Fruit fly (Drosophila melanogaster) whole organism, pupa: Measurements from ENCODE around the gene Rab3GAP1.
A peak's percentile ranks its signal among the peaks of the same experiment; 100 is the strongest.

Source experiments
- CG10348 ChIP-seq: fragments of 200-800 bp; sonication (Bioruptor generic); IDR thresholded peaks from 2 replicates; pipeline ENCODE4 v1.3.6; 2022; ENCODE audit warnings: missing biosample characterization, missing genetic modification characterization
- CG12605 ChIP-seq: fragments of 200-800 bp; sonication (Bioruptor generic); IDR thresholded peaks from 2 replicates; pipeline ENCODE4 v1.3.6; 2022; ENCODE audit warnings: missing biosample characterization, missing genetic modification characterization
- CG13204 ChIP-seq: fragments of 200-800 bp; sonication (Bioruptor generic); optimal IDR thresholded peaks from 2 replicates; lab custom pipeline; 2018; ENCODE audit warnings: missing biosample characterization, mild to moderate bottlenecking, missing genetic modification characterization, moderate library complexity
- CG14655 ChIP-seq: fragments of 200-800 bp; sonication (Bioruptor generic); optimal IDR thresholded peaks from 3 replicates; lab custom pipeline; 2017; ENCODE audit warnings: mild to moderate bottlenecking, missing biosample characterization, missing genetic modification reagents, missing genetic modification characterization
- CG15710 ChIP-seq: fragments of 200-800 bp; sonication (Bioruptor generic); optimal IDR thresholded peaks from 2 replicates; lab custom pipeline; 2018; ENCODE audit warnings: missing biosample characterization, mild to moderate bottlenecking, missing genetic modification characterization, moderate library complexity
- CG17806 ChIP-seq: fragments of 200-800 bp; sonication (Bioruptor generic); optimal IDR thresholded peaks from 2 replicates; lab custom pipeline; 2018; ENCODE audit warnings: missing biosample characterization, mild to moderate bottlenecking, missing genetic modification characterization, moderate library complexity
- CG32121 ChIP-seq: fragments of 200-800 bp; sonication (Bioruptor generic); IDR thresholded peaks from 2 replicates; pipeline ENCODE4 v1.3.6; 2022; ENCODE audit warnings: missing biosample characterization, missing genetic modification characterization
- CG34367 ChIP-seq: fragments of 200-800 bp; sonication (Bioruptor generic); optimal IDR thresholded peaks from 2 replicates; lab custom pipeline; 2018; ENCODE audit warnings: missing biosample characterization, mild to moderate bottlenecking, missing genetic modification characterization
- CG4496 ChIP-seq: fragments of 200-800 bp; sonication (Bioruptor generic); IDR thresholded peaks from 3 replicates; pipeline ENCODE4 v1.3.6; 2022; ENCODE audit warnings: missing biosample characterization, missing genetic modification characterization
- CG8159 ChIP-seq: fragments of 200-800 bp; sonication (Bioruptor generic); optimal IDR thresholded peaks from 3 replicates; lab custom pipeline; 2018; ENCODE audit warnings: missing biosample characterization, mild to moderate bottlenecking, missing genetic modification characterization, moderate library complexity
- CG8301 ChIP-seq: fragments of 200-800 bp; sonication (Bioruptor generic); optimal IDR thresholded peaks from 2 replicates; lab custom pipeline; 2018; ENCODE audit warnings: missing biosample characterization, mild to moderate bottlenecking, missing genetic modification characterization
- CG9948 ChIP-seq: fragments of 200-800 bp; sonication (Bioruptor generic); optimal IDR thresholded peaks from 2 replicates; lab custom pipeline; 2018; ENCODE audit warnings: missing biosample characterization, mild to moderate bottlenecking, missing genetic modification characterization, moderate library complexity
- D1 ChIP-seq: fragments of 200-800 bp; sonication (Bioruptor generic); optimal IDR thresholded peaks from 2 replicates; lab custom pipeline; 2018; ENCODE audit warnings: missing biosample characterization, mild to moderate bottlenecking, missing genetic modification characterization, moderate library complexity
- EcR ChIP-seq: fragments of 200-800 bp; sonication (Bioruptor generic); optimal IDR thresholded peaks from 3 replicates; lab custom pipeline; 2019; ENCODE audit warnings: missing biosample characterization, missing genetic modification characterization, mild to moderate bottlenecking, moderate library complexity, missing genetic modification reagents
- Ets98B ChIP-seq: fragments of 200-800 bp; sonication (Bioruptor generic); IDR thresholded peaks from 2 replicates; pipeline ENCODE4 v1.3.6; 2022; ENCODE audit warnings: missing biosample characterization, missing genetic modification characterization
- Pif1A ChIP-seq: fragments of 200-800 bp; sonication (Bioruptor generic); optimal IDR thresholded peaks from 3 replicates; lab custom pipeline; 2016; ENCODE audit warnings: missing biosample characterization, missing genetic modification characterization
- Pif1B ChIP-seq: fragments of 200-800 bp; sonication (Bioruptor generic); optimal IDR thresholded peaks from 3 replicates; lab custom pipeline; 2016; ENCODE audit warnings: missing biosample characterization, missing genetic modification characterization
- Snoo ChIP-seq: fragments of 200-800 bp; sonication (Bioruptor generic); optimal IDR thresholded peaks from 3 replicates; lab custom pipeline; 2017; ENCODE audit warnings: missing biosample characterization, mild to moderate bottlenecking, missing genetic modification characterization, inconsistent platforms
- fd96Ca ChIP-seq: fragments of 200-800 bp; sonication (Bioruptor generic); IDR thresholded peaks from 3 replicates; pipeline ENCODE4 v1.3.6; 2022; ENCODE audit warnings: missing biosample characterization, missing genetic modification characterization
- gl ChIP-seq: fragments of 200-800 bp; sonication (Bioruptor generic); optimal IDR thresholded peaks from 2 replicates; lab custom pipeline; 2018; ENCODE audit warnings: missing biosample characterization, mild to moderate bottlenecking, missing genetic modification characterization
- rn ChIP-seq: fragments of 200-800 bp; sonication (Bioruptor generic); IDR thresholded peaks from 2 replicates; pipeline ENCODE4 v1.3.6; 2022; ENCODE audit warnings: missing biosample characterization, missing genetic modification characterization

The Rab3GAP1 gene

dm6 chr2L:1638650-1639549, 27.9 kb upstream of the Rab3GAP1 start:
- TF ChIP-seq CG14655 (GFP tag; lab: Kevin White, UChicago): peak; percentile 81
- TF ChIP-seq D1 (tag; lab: Kevin White, UChicago): no peak
- peak; percentile 66 for TF ChIP-seq CG9948 (tag; lab: Kevin White, UChicago)
- TF ChIP-seq Snoo (tag; lab: Kevin White, UChicago): no peak
- TF ChIP-seq rn (GFP tag; lab: Robert Waterston, UW): no peak; the same call in 1 of the 2 replicates
- TF ChIP-seq EcR: no peak
- no peak for TF ChIP-seq Pif1A (GFP tag; lab: Kevin White, UChicago)
- peak; percentile 64 for TF ChIP-seq CG8301 (tag; lab: Kevin White, UChicago)
- no peak for TF ChIP-seq gl (tag; lab: Kevin White, UChicago)
- no peak for TF ChIP-seq CG12605
- TF ChIP-seq Pif1B (GFP tag; lab: Kevin White, UChicago): peak; percentile 18
- no peak; the same call in 1 of the 2 replicates for TF ChIP-seq Ets98B
- peak; percentile 70 for TF ChIP-seq CG32121 (GFP tag; lab: Robert Waterston, UW)
- TF ChIP-seq CG15710: peak; percentile 68
- peak; percentile 65 for TF ChIP-seq CG10348
- TF ChIP-seq CG17806 (tag; lab: Kevin White, UChicago): peak; percentile 30
- no peak for TF ChIP-seq CG34367 (tag; lab: Kevin White, UChicago)
- no peak for TF ChIP-seq CG13204 (GFP tag; lab: Kevin White, UChicago)
- TF ChIP-seq CG8159 (tag; lab: Kevin White, UChicago): peak; percentile 69
- peak; percentile 63; the same call in 2 of the 3 replicates for TF ChIP-seq fd96Ca (GFP tag; lab: Robert Waterston, UW)
- no peak; the same call in 2 of the 3 replicates for TF ChIP-seq CG4496 (GFP tag; lab: Robert Waterston, UW)

- TF ChIP-seq CG14655 (GFP tag; lab: Kevin White, UChicago) (no peak), rn (GFP tag; lab: Robert Waterston, UW) (no peak), fd96Ca (GFP tag; lab: Robert Waterston, UW) (no peak)
- TF ChIP-seq, all 21 proteins: peak for 0
Measured at dm6 chr2L:1637832-1638649, 27.1 kb upstream of the Rab3GAP1 start.

dm6 chr2L:1637265-1637664, 26.3 kb upstream of the Rab3GAP1 start:
- no peak for TF ChIP-seq Pif1A (GFP tag; lab: Kevin White, UChicago)
- no peak for TF ChIP-seq CG8301 (tag; lab: Kevin White, UChicago)
- TF ChIP-seq CG15710: no peak
- no peak for TF ChIP-seq CG17806 (tag; lab: Kevin White, UChicago)
- TF ChIP-seq D1 (tag; lab: Kevin White, UChicago): no peak
- TF ChIP-seq CG10348: no peak
- TF ChIP-seq CG14655 (GFP tag; lab: Kevin White, UChicago): no peak
- no peak for TF ChIP-seq CG4496 (GFP tag; lab: Robert Waterston, UW)

dm6 chr2L:1636520-1636919, 25.6 kb upstream of the Rab3GAP1 start:
- TF ChIP-seq CG4496 (GFP tag; lab: Robert Waterston, UW): no peak
- no peak for TF ChIP-seq EcR
- no peak for TF ChIP-seq CG15710
- TF ChIP-seq fd96Ca (GFP tag; lab: Robert Waterston, UW): no peak
- TF ChIP-seq CG8159 (tag; lab: Kevin White, UChicago): no peak
- TF ChIP-seq Ets98B: no peak
- no peak for TF ChIP-seq CG34367 (tag; lab: Kevin White, UChicago)
- no peak for TF ChIP-seq CG14655 (GFP tag; lab: Kevin White, UChicago)
- no peak for TF ChIP-seq gl (tag; lab: Kevin White, UChicago)
- TF ChIP-seq Snoo (tag; lab: Kevin White, UChicago): no peak
- TF ChIP-seq CG13204 (GFP tag; lab: Kevin White, UChicago): no peak
- TF ChIP-seq, all 21 proteins: peak for 0

- TF ChIP-seq CG10348 (no peak), CG32121 (GFP tag; lab: Robert Waterston, UW) (no peak), D1 (tag; lab: Kevin White, UChicago) (no peak), gl (tag; lab: Kevin White, UChicago) (no peak), CG4496 (GFP tag; lab: Robert Waterston, UW) (no peak), CG17806 (tag; lab: Kevin White, UChicago) (no peak), Ets98B (no peak), CG14655 (GFP tag; lab: Kevin White, UChicago) (no peak), CG8301 (tag; lab: Kevin White, UChicago) (no peak), fd96Ca (GFP tag; lab: Robert Waterston, UW) (no peak), Pif1A (GFP tag; lab: Kevin White, UChicago) (no peak), CG13204 (GFP tag; lab: Kevin White, UChicago) (no peak), EcR (no peak), CG9948 (tag; lab: Kevin White, UChicago) (no peak), CG8159 (tag; lab: Kevin White, UChicago) (no peak), CG34367 (tag; lab: Kevin White, UChicago) (no peak), CG15710 (no peak)
Measured at dm6 chr2L:1634099-1634856, 23.3 kb upstream of the Rab3GAP1 start.
